Worm (Caenorhabditis elegans) whole organism, L1 larva: ENCODE measurements around the gene F55A11.6.
A peak's percentile ranks its signal among the peaks of the same experiment; 100 is the strongest.

Experiments used
- C16A3.4 ChIP-seq: fragments of 150-350 bp; optimal IDR thresholded peaks from 2 replicates; lab custom pipeline; 2014; ENCODE audit warnings: missing biosample characterization, missing genetic modification characterization
- F16B12.6 ChIP-seq: fragments of 150-350 bp; optimal IDR thresholded peaks from 2 replicates; lab custom pipeline; 2014; ENCODE audit warnings: missing biosample characterization, missing genetic modification characterization
- Y116A8C.19 ChIP-seq: sonication (generic microtip); optimal IDR thresholded peaks from 2 replicates; lab custom pipeline; 2016; ENCODE audit warnings: missing compliant biosample characterization, missing genetic modification characterization, borderline replicate concordance
- alr-1 ChIP-seq: fragments of 200-800 bp; sonication (Bioruptor generic); optimal IDR thresholded peaks from 2 replicates; lab custom pipeline; 2018; ENCODE audit warnings: borderline replicate concordance, mild to moderate bottlenecking, missing genetic modification characterization, missing compliant biosample characterization
- blmp-1 ChIP-seq: fragments of 150-350 bp; optimal IDR thresholded peaks from 2 replicates; lab custom pipeline; 2014; ENCODE audit warnings: missing biosample characterization, missing genetic modification characterization
- ces-1 ChIP-seq: fragments of 150-350 bp; optimal IDR thresholded peaks from 2 replicates; lab custom pipeline; 2014; ENCODE audit warnings: missing biosample characterization, missing genetic modification reagents, missing genetic modification characterization
- dsc-1 ChIP-seq: sonication (generic microtip); optimal IDR thresholded peaks from 2 replicates; lab custom pipeline; 2016; ENCODE audit warnings: mild to moderate bottlenecking, missing genetic modification characterization, missing compliant biosample characterization
- efl-1 ChIP-seq, 4 experiments: fragments of 150-350 bp; optimal IDR thresholded peaks in 3 of 4; peaks in 1 of 4; 1 replicate in 1 of 4; 2 replicates in 3 of 4; lab custom pipeline; 2014; ENCODE audit warnings: missing biosample characterization in 2 of 4, missing genetic modification characterization in 2 of 4, missing genetic modification reagents in 2 of 4
- elt-3 ChIP-seq, 6 experiments: fragments of 150-350 bp in 1 of 6; sonication (generic microtip); optimal IDR thresholded peaks; 2 replicates each; lab custom pipeline; 2017 to 2018; ENCODE audit warnings: missing biosample characterization in 6 of 6, missing genetic modification characterization in 6 of 6, inconsistent platforms in 1 of 6
- fkh-8 ChIP-seq: sonication (generic microtip); optimal IDR thresholded peaks from 2 replicates; lab custom pipeline; 2016; ENCODE audit warnings: mild to moderate bottlenecking, missing genetic modification characterization, missing compliant biosample characterization
- hlh-17 ChIP-seq: fragments of 200-800 bp; sonication (Bioruptor generic); optimal IDR thresholded peaks from 2 replicates; lab custom pipeline; 2018; ENCODE audit warnings: missing genetic modification characterization, mild to moderate bottlenecking, missing compliant biosample characterization, moderate library complexity, borderline replicate concordance
- lin-14 ChIP-seq: fragments of 200-800 bp; sonication (Bioruptor generic); optimal IDR thresholded peaks from 2 replicates; lab custom pipeline; 2018; ENCODE audit warnings: mild to moderate bottlenecking, missing genetic modification characterization, moderate library complexity, missing compliant biosample characterization
- lir-3 ChIP-seq: sonication (generic microtip); optimal IDR thresholded peaks from 2 replicates; lab custom pipeline; 2016; ENCODE audit warnings: mild to moderate bottlenecking, missing genetic modification characterization, moderate library complexity, missing compliant biosample characterization; ENCODE audit not compliant: poor library complexity
- lsy-2 ChIP-seq, 2 experiments: fragments of 150-350 bp; optimal IDR thresholded peaks; 2 replicates each; lab custom pipeline; 2014; ENCODE audit warnings: missing biosample characterization in 2 of 2, missing genetic modification characterization in 2 of 2
- mab-9 ChIP-seq: fragments of 200-800 bp; sonication (Bioruptor generic); IDR thresholded peaks from 2 replicates; pipeline ENCODE4 v1.3.6; 2022; ENCODE audit warnings: missing genetic modification reagents, missing genetic modification characterization, missing compliant biosample characterization
- mdl-1 ChIP-seq, 2 experiments: fragments of 150-350 bp; optimal IDR thresholded peaks; 2 replicates each; lab custom pipeline; 2014 to 2017; ENCODE audit warnings: missing biosample characterization in 2 of 2, missing genetic modification characterization in 2 of 2, inconsistent platforms in 1 of 2
- mep-1 ChIP-seq: fragments of 150-350 bp; optimal IDR thresholded peaks from 2 replicates; lab custom pipeline; 2014; ENCODE audit warnings: missing biosample characterization, missing genetic modification characterization
- nhr-11 ChIP-seq: fragments of 150-350 bp; optimal IDR thresholded peaks from 2 replicates; lab custom pipeline; 2014; ENCODE audit warnings: missing biosample characterization, missing genetic modification characterization
- nhr-20 ChIP-seq: sonication (generic microtip); optimal IDR thresholded peaks from 2 replicates; lab custom pipeline; 2016; ENCODE audit warnings: mild to moderate bottlenecking, missing genetic modification characterization, missing compliant biosample characterization
- nhr-47 ChIP-seq: sonication (generic microtip); optimal IDR thresholded peaks from 2 replicates; lab custom pipeline; 2016; ENCODE audit warnings: mild to moderate bottlenecking, missing genetic modification characterization, moderate library complexity, missing compliant biosample characterization
- nhr-71 ChIP-seq: sonication (generic microtip); optimal IDR thresholded peaks from 2 replicates; lab custom pipeline; 2016; ENCODE audit warnings: mild to moderate bottlenecking, missing genetic modification characterization, moderate library complexity, missing compliant biosample characterization
- nhr-76 ChIP-seq: sonication (generic microtip); optimal IDR thresholded peaks from 2 replicates; lab custom pipeline; 2017; ENCODE audit warnings: missing biosample characterization, missing genetic modification characterization
- nhr-77 ChIP-seq: fragments of 150-350 bp; optimal IDR thresholded peaks from 2 replicates; lab custom pipeline; 2014; ENCODE audit warnings: missing biosample characterization, missing genetic modification characterization
- nhr-84 ChIP-seq: sonication (generic microtip); optimal IDR thresholded peaks from 2 replicates; lab custom pipeline; 2017; ENCODE audit warnings: missing biosample characterization, missing genetic modification characterization
- nhr-90 ChIP-seq: sonication (generic microtip); optimal IDR thresholded peaks from 2 replicates; lab custom pipeline; 2016; ENCODE audit warnings: mild to moderate bottlenecking, missing genetic modification characterization, missing compliant biosample characterization; ENCODE audit not compliant: poor library complexity
- skn-1 ChIP-seq: fragments of 150-350 bp; optimal IDR thresholded peaks from 2 replicates; lab custom pipeline; 2014; ENCODE audit warnings: missing biosample characterization, missing genetic modification characterization
- sptf-1 ChIP-seq: fragments of 150-350 bp; optimal IDR thresholded peaks from 2 replicates; lab custom pipeline; 2014; ENCODE audit warnings: missing biosample characterization, missing genetic modification characterization
- swsn-7 ChIP-seq: sonication (generic microtip); optimal IDR thresholded peaks from 2 replicates; lab custom pipeline; 2016; ENCODE audit warnings: missing genetic modification characterization, missing compliant biosample characterization
- tbx-2 ChIP-seq: sonication (generic microtip); optimal IDR thresholded peaks from 2 replicates; lab custom pipeline; 2016; ENCODE audit warnings: missing genetic modification characterization, missing compliant biosample characterization
- tlp-1 ChIP-seq: fragments of 150-350 bp; optimal IDR thresholded peaks from 2 replicates; lab custom pipeline; 2014; ENCODE audit warnings: missing biosample characterization, missing genetic modification characterization
- unc-130 ChIP-seq: fragments of 150-350 bp; optimal IDR thresholded peaks from 2 replicates; lab custom pipeline; 2017; ENCODE audit warnings: missing biosample characterization, missing genetic modification characterization, inconsistent platforms
- unc-86 ChIP-seq: sonication (generic microtip); optimal IDR thresholded peaks from 2 replicates; lab custom pipeline; 2016; ENCODE audit warnings: missing genetic modification characterization, missing compliant biosample characterization
- xbp-1 ChIP-seq: sonication (generic microtip); optimal IDR thresholded peaks from 2 replicates; lab custom pipeline; 2016; ENCODE audit warnings: missing genetic modification characterization, missing compliant biosample characterization
- ztf-4 ChIP-seq: fragments of 150-350 bp; optimal IDR thresholded peaks from 2 replicates; lab custom pipeline; 2014; ENCODE audit warnings: missing biosample characterization, missing genetic modification characterization

Gene F55A11.6

ce11 chrV:11733460-11733859 is 43.2 kb upstream of the F55A11.6 start, which contains the start of gene npp-22 (continued):
- TF ChIP-seq tbx-2 (peak; percentile 62), dsc-1 (no peak), hlh-17 (GFP tag; lab: Kevin White, UChicago) (no peak), nhr-71 (tag; lab: Kevin White, UChicago) (peak; percentile 72), swsn-7 (tag; lab: Kevin White, UChicago) (peak; percentile 66), mep-1 (tag; lab: Kevin White, UChicago) (peak; percentile 45), mab-9 (GFP tag; lab: Robert Waterston, UW) (no peak), nhr-90 (tag; lab: Kevin White, UChicago) (peak; percentile 56), F16B12.6 (tag; lab: Kevin White, UChicago) (peak; percentile 30), nhr-47 (tag; lab: Kevin White, UChicago) (peak; percentile 68), elt-3 (tag; optimal IDR thresholded peaks at IDR 0.05; lab: Kevin White, UChicago) (peak in 1 of 6 experiments; percentile 49), mdl-1 (tag; optimal IDR thresholded peaks at IDR 0.05; lab: Kevin White, UChicago) (peak in 1 of 2 experiments; percentile 30), unc-86 (tag; lab: Kevin White, UChicago) (peak; percentile 33), ces-1 (no peak), xbp-1 (tag; lab: Kevin White, UChicago) (peak; percentile 65), nhr-77 (tag; lab: Kevin White, UChicago) (peak; percentile 22), nhr-20 (tag; lab: Kevin White, UChicago) (peak; percentile 75)
- TF ChIP-seq, all 84 proteins: peak for 30

DNA sequence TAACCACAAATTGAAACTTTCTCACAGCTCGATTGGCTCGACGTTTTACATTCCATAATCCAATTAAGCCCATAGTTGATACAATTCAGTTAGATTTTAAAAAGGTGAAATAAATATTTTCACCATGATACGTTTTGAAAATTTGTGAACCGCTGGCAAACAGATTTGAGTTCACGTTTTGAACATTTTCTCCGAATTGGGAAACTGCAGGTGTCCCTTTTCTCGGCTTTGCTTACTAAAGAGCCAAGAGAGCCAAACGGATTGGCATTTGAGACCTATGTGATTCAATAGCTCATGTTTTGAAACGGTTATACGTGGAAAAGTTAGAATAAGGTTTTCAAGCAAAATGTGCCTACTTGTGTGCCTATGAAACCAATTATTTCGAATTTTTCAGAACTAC is 39.7 kb upstream of the F55A11.6 start, which contains the start of gene spe-42:
TSS of gene spe-42 (minus strand) at position 101 of the 400 bp plus-strand sequence.
- no peak for TF ChIP-seq ztf-4 (tag; lab: Kevin White, UChicago)
- no peak for TF ChIP-seq lir-3
- TF ChIP-seq nhr-11 (tag; lab: Kevin White, UChicago): no peak
- TF ChIP-seq tlp-1: no peak
- no peak for TF ChIP-seq tbx-2
- no peak for TF ChIP-seq Y116A8C.19 (tag; lab: Kevin White, UChicago)
- no peak for TF ChIP-seq sptf-1 (tag; lab: Kevin White, UChicago)
- TF ChIP-seq nhr-90 (tag; lab: Kevin White, UChicago): no peak
- no peak for TF ChIP-seq alr-1
- TF ChIP-seq skn-1 (tag; lab: Kevin White, UChicago): no peak
- no peak for TF ChIP-seq nhr-76 (tag; lab: Kevin White, UChicago)

- TF ChIP-seq swsn-7 (tag; lab: Kevin White, UChicago) (no peak), unc-130 (tag; lab: Kevin White, UChicago) (no peak), nhr-84 (tag; lab: Kevin White, UChicago) (no peak), fkh-8 (tag; lab: Kevin White, UChicago) (no peak), lsy-2 (tag; optimal IDR thresholded peaks at IDR 0.05; lab: Kevin White, UChicago) (no peak), nhr-77 (tag; lab: Kevin White, UChicago) (no peak), lin-14 (GFP tag; lab: Kevin White, UChicago) (no peak), blmp-1 (peak; percentile 1)
- TF ChIP-seq, all 84 proteins: peak for 1
Observed at ce11 chrV:11737333-11737732, 39.3 kb upstream of the F55A11.6 start.

- TF ChIP-seq C16A3.4: no peak
- TF ChIP-seq lin-14 (GFP tag; lab: Kevin White, UChicago): peak; percentile 44
- TF ChIP-seq elt-3 (tag; optimal IDR thresholded peaks at IDR 0.05; lab: Kevin White, UChicago): peak in 5 of 6 experiments; percentile 16 to 73 (median 67)
- TF ChIP-seq xbp-1 (tag; lab: Kevin White, UChicago): no peak
- peak; percentile 8 for TF ChIP-seq nhr-20 (tag; lab: Kevin White, UChicago)
- TF ChIP-seq efl-1 (optimal IDR thresholded peaks at IDR 0.05; lab: Kevin White, UChicago): no peak
- TF ChIP-seq efl-1 (GFP tag; optimal IDR thresholded peaks at IDR 0.05 in 1 of 2; lab: Kevin White, UChicago): peak in 1 of 2 experiments; percentile 43
- TF ChIP-seq blmp-1: peak; percentile 77
Observed at ce11 chrV:11739820-11740219, 36.8 kb upstream of the F55A11.6 start, which contains the start of gene T04F3.1. Gene T04F3.1 (plus strand): TSS chrV:11740065.
